Worm (Caenorhabditis elegans) whole organism, L1 larva: ENCODE measurements around the gene Y49E10.27.
"Not testable (repeated sequence)": the region's sequence is repeated elsewhere in the genome, so short reads cannot be mapped to it uniquely, and the experiment has no call there.

Experiments used
- aly-2 ChIP-seq: fragments of 150-350 bp; optimal IDR thresholded peaks from 2 replicates; lab custom pipeline; 2014; ENCODE audit warnings: missing biosample characterization, missing genetic modification characterization
- blmp-1 ChIP-seq: fragments of 150-350 bp; optimal IDR thresholded peaks from 2 replicates; lab custom pipeline; 2014; ENCODE audit warnings: missing biosample characterization, missing genetic modification characterization
- fkh-10 ChIP-seq: sonication (generic microtip); optimal IDR thresholded peaks from 2 replicates; lab custom pipeline; 2017; ENCODE audit warnings: missing biosample characterization, missing genetic modification reagents, missing genetic modification characterization
- fos-1 ChIP-seq: fragments of 150-350 bp; optimal IDR thresholded peaks from 2 replicates; lab custom pipeline; 2014; ENCODE audit warnings: missing biosample characterization, missing genetic modification characterization
- lin-13 ChIP-seq: fragments of 150-350 bp; optimal IDR thresholded peaks from 2 replicates; lab custom pipeline; 2014; ENCODE audit warnings: missing biosample characterization, missing genetic modification reagents, missing genetic modification characterization
- nhr-77 ChIP-seq: fragments of 150-350 bp; optimal IDR thresholded peaks from 2 replicates; lab custom pipeline; 2014; ENCODE audit warnings: missing biosample characterization, missing genetic modification characterization
- pag-3 ChIP-seq: sonication (generic microtip); optimal IDR thresholded peaks from 2 replicates; lab custom pipeline; 2017; ENCODE audit warnings: missing genetic modification characterization, mild to moderate bottlenecking, missing compliant biosample characterization, antibody characterized with exemption, borderline replicate concordance; ENCODE audit not compliant: insufficient read depth
- pqm-1 ChIP-seq: sonication (generic microtip); optimal IDR thresholded peaks from 3 replicates; lab custom pipeline; 2017; ENCODE audit warnings: missing biosample characterization, missing genetic modification characterization
- unc-130 ChIP-seq: fragments of 150-350 bp; optimal IDR thresholded peaks from 2 replicates; lab custom pipeline; 2017; ENCODE audit warnings: missing biosample characterization, missing genetic modification characterization, inconsistent platforms
- vab-15 ChIP-seq: sonication (generic microtip); optimal IDR thresholded peaks from 2 replicates; lab custom pipeline; 2017; ENCODE audit warnings: missing genotype, mild to moderate bottlenecking, missing genetic modification characterization, missing compliant biosample characterization

- not testable (repeated sequence) for TF ChIP-seq pag-3 (tag; lab: Kevin White, UChicago); vab-15 (tag; lab: Kevin White, UChicago); pqm-1 (tag; lab: Kevin White, UChicago); lin-13 (GFP tag; lab: Kevin White, UChicago); unc-130; fkh-10; fos-1 (tag; lab: Kevin White, UChicago); aly-2 (tag; lab: Kevin White, UChicago); blmp-1 (tag; lab: Kevin White, UChicago); nhr-77
Measured at ce11 chrIII:12386597-12386996, 47.6 kb upstream of the Y49E10.27 start, which contains the start of gene Y49E10.30.
